Worm (Caenorhabditis elegans) whole organism, L4 larva: ENCODE results near the gene mask-1.

Source experiments
- D1046.2 ChIP-seq: fragments of 200-800 bp; sonication (Bioruptor generic); IDR thresholded peaks from 2 replicates; pipeline ENCODE4 v1.3.6; 2022; ENCODE audit warnings: missing genetic modification characterization, missing compliant biosample characterization
- F26F4.8 ChIP-seq: fragments of 200-800 bp; sonication (Bioruptor generic); conservative IDR thresholded peaks from 2 replicates; pipeline ENCODE4 v1.3.6; 2022; ENCODE audit warnings: missing genetic modification characterization, missing compliant biosample characterization
- T20F7.1 ChIP-seq: fragments of 200-800 bp; sonication (Bioruptor generic); optimal IDR thresholded peaks from 2 replicates; lab custom pipeline; 2018; ENCODE audit warnings: mild to moderate bottlenecking, missing genetic modification characterization, missing compliant biosample characterization
- Y105C5A.15 ChIP-seq: fragments of 200-800 bp; sonication (Bioruptor generic); IDR thresholded peaks from 2 replicates; pipeline ENCODE4 v1.3.6; 2022; ENCODE audit warnings: missing genetic modification characterization, missing compliant biosample characterization
- Y75B8A.6 ChIP-seq: fragments of 200-800 bp; sonication (Bioruptor generic); IDR thresholded peaks from 2 replicates; pipeline ENCODE4 v1.3.6; 2022; ENCODE audit warnings: missing genetic modification reagents, missing genetic modification characterization, missing compliant biosample characterization
- aha-1 ChIP-seq: fragments of 150-350 bp; peaks from one replicate; lab custom pipeline; 2014; ENCODE audit warnings: missing biosample characterization, missing genetic modification characterization
- attf-4 ChIP-seq: sonication (generic microtip); optimal IDR thresholded peaks from 3 replicates; lab custom pipeline; 2017; ENCODE audit warnings: missing biosample characterization, missing genetic modification characterization
- ceh-32 ChIP-seq: sonication (generic microtip); optimal IDR thresholded peaks from 2 replicates; lab custom pipeline; 2016; ENCODE audit warnings: mild to moderate bottlenecking, missing genetic modification characterization, missing compliant biosample characterization; ENCODE audit not compliant: poor library complexity
- ces-1 ChIP-seq: fragments of 150-350 bp; sonication (generic microtip); optimal IDR thresholded peaks from 4 replicates; lab custom pipeline; 2014; ENCODE audit warnings: missing biosample characterization, missing genetic modification reagents, missing genetic modification characterization
- ctbp-1 ChIP-seq: fragments of 200-800 bp; sonication (Bioruptor generic); IDR thresholded peaks from 2 replicates; pipeline ENCODE4 v1.3.6; 2022; ENCODE audit warnings: missing genetic modification reagents, missing genetic modification characterization, missing compliant biosample characterization
- daf-12 ChIP-seq: fragments of 150-350 bp; optimal IDR thresholded peaks from 2 replicates; lab custom pipeline; 2014; ENCODE audit warnings: missing biosample characterization, missing genetic modification reagents, missing genetic modification characterization
- dmd-6 ChIP-seq: fragments of 200-800 bp; sonication (Bioruptor generic); IDR thresholded peaks from 2 replicates; pipeline ENCODE4 v1.3.6; 2022; ENCODE audit warnings: missing genetic modification reagents, missing genetic modification characterization, missing compliant biosample characterization
- dmd-8 ChIP-seq: fragments of 200-800 bp; sonication (Bioruptor generic); IDR thresholded peaks from 2 replicates; pipeline ENCODE4 v1.3.6; 2022; ENCODE audit warnings: missing genetic modification characterization, missing compliant biosample characterization
- dve-1 ChIP-seq: sonication (generic microtip); optimal IDR thresholded peaks from 2 replicates; lab custom pipeline; 2017; ENCODE audit warnings: antibody characterized with exemption, mild to moderate bottlenecking, missing genetic modification characterization, missing compliant biosample characterization; ENCODE audit not compliant: insufficient read depth
- egl-27 ChIP-seq: sonication (generic microtip); optimal IDR thresholded peaks from 3 replicates; lab custom pipeline; 2017; ENCODE audit warnings: missing biosample characterization, missing genetic modification reagents, missing genetic modification characterization
- egl-43 ChIP-seq: fragments of 200-800 bp; sonication (Bioruptor generic); IDR thresholded peaks from 2 replicates; pipeline ENCODE4 v1.3.6; 2022; ENCODE audit warnings: missing genetic modification reagents, missing genetic modification characterization, missing compliant biosample characterization
- fos-1 ChIP-seq: fragments of 150-350 bp; optimal IDR thresholded peaks from 2 replicates; lab custom pipeline; 2014; ENCODE audit warnings: missing biosample characterization, missing genetic modification characterization
- hif-1 ChIP-seq, 2 experiments: sonication (generic microtip); optimal IDR thresholded peaks; 2 replicates each; lab custom pipeline; 2016 to 2017; ENCODE audit warnings: missing compliant biosample characterization in 2 of 2, missing genetic modification characterization in 2 of 2, missing genetic modification reagents in 2 of 2, missing genotype in 2 of 2, mild to moderate bottlenecking in 1 of 2
- hlh-11 ChIP-seq: fragments of 200-800 bp; sonication (Bioruptor generic); optimal IDR thresholded peaks from 2 replicates; lab custom pipeline; 2018; ENCODE audit warnings: mild to moderate bottlenecking, missing genetic modification characterization, missing compliant biosample characterization
- hlh-30 ChIP-seq: sonication (generic microtip); optimal IDR thresholded peaks from 2 replicates; lab custom pipeline; 2017; ENCODE audit warnings: antibody characterized with exemption, mild to moderate bottlenecking, missing genetic modification characterization, missing compliant biosample characterization; ENCODE audit not compliant: insufficient read depth
- lin-13 ChIP-seq: fragments of 150-350 bp; optimal IDR thresholded peaks from 2 replicates; lab custom pipeline; 2014; ENCODE audit warnings: missing biosample characterization, missing genetic modification reagents, missing genetic modification characterization
- lin-38 ChIP-seq: fragments of 200-800 bp; sonication (Bioruptor generic); IDR thresholded peaks from 2 replicates; pipeline ENCODE4 v1.3.6; 2022; ENCODE audit warnings: missing genetic modification reagents, missing genetic modification characterization, missing compliant biosample characterization
- madf-5 ChIP-seq, 2 experiments: fragments of 200-800 bp; sonication (Bioruptor generic); IDR thresholded peaks; 2 replicates each; pipeline ENCODE4 v1.3.6; 2022; ENCODE audit warnings: missing compliant biosample characterization in 2 of 2, missing genetic modification characterization in 2 of 2
- mdl-1 ChIP-seq, 2 experiments: fragments of 150-350 bp in 1 of 2; sonication (generic microtip) in 1 of 2; optimal IDR thresholded peaks; 2 replicates each; lab custom pipeline; 2014 to 2017; ENCODE audit warnings: missing biosample characterization in 2 of 2, missing genetic modification characterization in 2 of 2
- nhr-102 ChIP-seq: sonication (generic microtip); optimal IDR thresholded peaks from 2 replicates; lab custom pipeline; 2016; ENCODE audit warnings: mild to moderate bottlenecking, missing genetic modification characterization, moderate library complexity, missing compliant biosample characterization
- nhr-11 ChIP-seq: fragments of 150-350 bp; optimal IDR thresholded peaks from 2 replicates; lab custom pipeline; 2014; ENCODE audit warnings: missing biosample characterization, missing genetic modification characterization
- nhr-237 ChIP-seq: sonication (generic microtip); optimal IDR thresholded peaks from 2 replicates; lab custom pipeline; 2017; ENCODE audit warnings: missing biosample characterization, missing genetic modification characterization
- nhr-28 ChIP-seq: fragments of 150-350 bp; optimal IDR thresholded peaks from 2 replicates; lab custom pipeline; 2014; ENCODE audit warnings: missing biosample characterization, missing genetic modification characterization
- nhr-41 ChIP-seq: fragments of 200-800 bp; sonication (Bioruptor generic); IDR thresholded peaks from 2 replicates; pipeline ENCODE4 v1.3.6; 2022; ENCODE audit warnings: missing genetic modification reagents, missing genetic modification characterization, missing compliant biosample characterization
- nhr-42 ChIP-seq: fragments of 200-800 bp; sonication (Bioruptor generic); IDR thresholded peaks from 2 replicates; pipeline ENCODE4 v1.3.6; 2022; ENCODE audit warnings: missing genetic modification characterization, missing compliant biosample characterization
- nhr-48 ChIP-seq: sonication (generic microtip); optimal IDR thresholded peaks from 2 replicates; lab custom pipeline; 2016; ENCODE audit warnings: mild to moderate bottlenecking, missing genetic modification characterization, missing compliant biosample characterization
- nhr-76 ChIP-seq: fragments of 150-350 bp; optimal IDR thresholded peaks from 2 replicates; lab custom pipeline; 2014; ENCODE audit warnings: missing biosample characterization, missing genetic modification characterization
- nhr-77 ChIP-seq: fragments of 150-350 bp; optimal IDR thresholded peaks from 2 replicates; lab custom pipeline; 2014; ENCODE audit warnings: missing biosample characterization, missing genetic modification characterization
- pha-4 ChIP-seq, 2 experiments: fragments of 150-350 bp in 1 of 2; fragments of 200-800 bp in 1 of 2; sonication (Bioruptor generic) in 1 of 2; IDR thresholded peaks in 1 of 2; optimal IDR thresholded peaks in 1 of 2; 2 replicates each; pipeline versions ENCODE4 v1.3.6 to Lab custom; 2014 to 2022; ENCODE audit warnings: missing genetic modification characterization in 2 of 2, missing genetic modification reagents in 2 of 2, missing biosample characterization in 1 of 2, missing compliant biosample characterization in 1 of 2
- php-3 ChIP-seq: fragments of 200-800 bp; sonication (Bioruptor generic); IDR thresholded peaks from 2 replicates; pipeline ENCODE4 v1.3.6; 2022; ENCODE audit warnings: missing genetic modification reagents, missing genetic modification characterization, missing compliant biosample characterization
- pqm-1 ChIP-seq: sonication (generic microtip); optimal IDR thresholded peaks from 2 replicates; lab custom pipeline; 2017; ENCODE audit warnings: missing biosample characterization, missing genetic modification characterization
- rbr-2 ChIP-seq: sonication (generic microtip); optimal IDR thresholded peaks from 2 replicates; lab custom pipeline; 2016; ENCODE audit warnings: missing genotype, missing genetic modification characterization, missing compliant biosample characterization
- sdz-12 ChIP-seq: fragments of 200-800 bp; sonication (Bioruptor generic); optimal IDR thresholded peaks from 2 replicates; lab custom pipeline; 2018; ENCODE audit warnings: mild to moderate bottlenecking, missing genetic modification characterization, missing compliant biosample characterization
- snpc-1.2 ChIP-seq: fragments of 200-800 bp; sonication (Bioruptor generic); IDR thresholded peaks from 2 replicates; pipeline ENCODE4 v1.3.6; 2022; ENCODE audit warnings: missing genetic modification reagents, missing genetic modification characterization, missing compliant biosample characterization
- tag-97 ChIP-seq: fragments of 200-800 bp; sonication (Bioruptor generic); IDR thresholded peaks from 2 replicates; pipeline ENCODE4 v1.3.6; 2022; ENCODE audit warnings: missing genetic modification characterization, missing compliant biosample characterization
- unc-130 ChIP-seq: sonication (generic microtip); optimal IDR thresholded peaks from 2 replicates; lab custom pipeline; 2016; ENCODE audit warnings: missing genetic modification reagents, missing genetic modification characterization, missing compliant biosample characterization
- unc-39 ChIP-seq: sonication (generic microtip); optimal IDR thresholded peaks from 2 replicates; lab custom pipeline; 2017; ENCODE audit warnings: missing biosample characterization, missing genetic modification characterization
- unc-62 ChIP-seq, 3 experiments: fragments of 150-350 bp in 1 of 3; sonication (generic microtip); optimal IDR thresholded peaks in 2 of 3; peaks in 1 of 3; 1 replicate in 1 of 3; 2 replicates in 2 of 3; lab custom pipeline; 2014 to 2017; ENCODE audit warnings: missing biosample characterization in 3 of 3, missing genetic modification characterization in 3 of 3, missing genetic modification reagents in 3 of 3, missing genotype in 1 of 3
- ztf-11 ChIP-seq: fragments of 150-350 bp; optimal IDR thresholded peaks from 2 replicates; lab custom pipeline; 2014; ENCODE audit warnings: missing biosample characterization, missing genetic modification characterization

mask-1 gene

ce11 chrIV:10345990-10346389 lies 28.7 kb upstream of the mask-1 start (continued):
- TF ChIP-seq dmd-8 (no peak), dmd-6 (GFP tag; lab: Robert Waterston, UW) (no peak), nhr-77 (peak; percentile 21), nhr-42 (GFP tag; lab: Robert Waterston, UW) (no peak), unc-62 (GFP tag; optimal IDR thresholded peaks at IDR 0.05 in 1 of 2; lab: Kevin White, UChicago) (peak in 1 of 2 experiments; percentile 62), unc-62 (tag; optimal IDR thresholded peaks at IDR 0.05; lab: Kevin White, UChicago) (no peak), nhr-11 (tag; lab: Kevin White, UChicago) (peak; percentile 26), mdl-1 (tag; optimal IDR thresholded peaks at IDR 0.05; lab: Kevin White, UChicago) (peak in 1 of 2 experiments; percentile 2), nhr-28 (tag; lab: Kevin White, UChicago) (peak; percentile 45), aha-1 (tag; lab: Kevin White, UChicago) (no peak), hlh-11 (peak; percentile 67), snpc-1.2 (no peak), dve-1 (tag; lab: Kevin White, UChicago) (peak; percentile 85), lin-38 (GFP tag; lab: Robert Waterston, UW) (no peak), T20F7.1 (no peak), ctbp-1 (0 out of 2 replicates have a peak, but pooled peaks have one; percentile 14), attf-4 (tag; lab: Kevin White, UChicago) (no peak), rbr-2 (peak; percentile 44)

ce11 chrIV:10346948-10347347 lies 27.8 kb upstream of the mask-1 start:
- TF ChIP-seq madf-5 (GFP tag; IDR thresholded peaks at IDR 0.05; lab: Robert Waterston, UW) (no peak), daf-12 (tag; lab: Kevin White, UChicago) (no peak), F26F4.8 (GFP tag; lab: Robert Waterston, UW) (no peak), nhr-42 (GFP tag; lab: Robert Waterston, UW) (no peak), unc-130 (no peak), sdz-12 (GFP tag; lab: Kevin White, UChicago) (no peak), nhr-237 (tag; lab: Kevin White, UChicago) (no peak), aha-1 (tag; lab: Kevin White, UChicago) (peak; percentile 92)
- TF ChIP-seq, all 104 proteins: peak for 1

ce11 chrIV:10347528-10347927 lies 27.2 kb upstream of the mask-1 start:
- TF ChIP-seq ztf-11 (no peak), ces-1 (GFP tag; lab: Kevin White, UChicago) (no peak), nhr-76 (tag; lab: Kevin White, UChicago) (no peak), egl-43 (GFP tag; lab: Robert Waterston, UW) (no peak), daf-12 (tag; lab: Kevin White, UChicago) (no peak), php-3 (GFP tag; lab: Robert Waterston, UW) (no peak), T20F7.1 (no peak), egl-27 (tag; lab: Kevin White, UChicago) (no peak), dmd-8 (no peak), nhr-237 (tag; lab: Kevin White, UChicago) (no peak), Y75B8A.6 (no peak), lin-13 (GFP tag; lab: Kevin White, UChicago) (no peak), hlh-30 (no peak), D1046.2 (no peak)

- TF ChIP-seq unc-39 (tag; lab: Kevin White, UChicago) = no peak
- no peak for TF ChIP-seq nhr-237 (tag; lab: Kevin White, UChicago)
- TF ChIP-seq rbr-2 = no peak
- no peak for TF ChIP-seq nhr-102
- TF ChIP-seq ceh-32 (tag; lab: Kevin White, UChicago) = no peak
- TF ChIP-seq pha-4 (GFP tag; IDR thresholded peaks at IDR 0.05; lab: Robert Waterston, UW) = no peak
- no peak for TF ChIP-seq pha-4 (tag; optimal IDR thresholded peaks at IDR 0.05; lab: Kevin White, UChicago)
- no peak for TF ChIP-seq unc-130
- no peak for TF ChIP-seq Y105C5A.15
- TF ChIP-seq daf-12 (tag; lab: Kevin White, UChicago) = no peak
- peak; percentile 64 for TF ChIP-seq dmd-6 (GFP tag; lab: Robert Waterston, UW)
- no peak for TF ChIP-seq hif-1 (tag; optimal IDR thresholded peaks at IDR 0.05; lab: Kevin White, UChicago)
- TF ChIP-seq pqm-1 (tag; lab: Kevin White, UChicago) = peak; percentile 82
- TF ChIP-seq madf-5 (GFP tag; IDR thresholded peaks at IDR 0.05; lab: Robert Waterston, UW) = no peak
- TF ChIP-seq tag-97 (GFP tag; lab: Robert Waterston, UW) = no peak
- peak; percentile 2 for TF ChIP-seq nhr-48 (tag; lab: Kevin White, UChicago)
- no peak for TF ChIP-seq fos-1 (tag; lab: Kevin White, UChicago)
- TF ChIP-seq nhr-41 = no peak
- peak; percentile 11 for TF ChIP-seq nhr-77
- peak; percentile 99 for TF ChIP-seq nhr-28 (tag; lab: Kevin White, UChicago)
Observed at ce11 chrIV:10349871-10350640, 24.6 kb upstream of the mask-1 start, which contains the start of the genes unc-43 and Y43C5B.3. Gene unc-43 (minus strand): TSS chrIV:10350217. Gene Y43C5B.3 (plus strand): TSS chrIV:10350590.
